Worm (Caenorhabditis elegans) whole organism, early embryonic: ENCODE measurements around the gene srj-24.

Experiments
- B0310.2 ChIP-seq: sonication (generic microtip); optimal IDR thresholded peaks from 2 replicates; lab custom pipeline; 2016; ENCODE audit warnings: mild to moderate bottlenecking, missing genetic modification characterization, missing compliant biosample characterization
- F13C5.2 ChIP-seq: sonication (generic microtip); optimal IDR thresholded peaks from 2 replicates; lab custom pipeline; 2017; ENCODE audit warnings: mild to moderate bottlenecking, missing genetic modification characterization, inconsistent platforms, missing compliant biosample characterization
- aly-1 ChIP-seq: sonication (generic microtip); optimal IDR thresholded peaks from 2 replicates; lab custom pipeline; 2016; ENCODE audit warnings: missing genetic modification characterization, missing compliant biosample characterization
- ama-1 ChIP-seq: fragments of 150-350 bp; optimal IDR thresholded peaks from 2 replicates; lab custom pipeline; 2014
- ceh-13 ChIP-seq: fragments of 200-800 bp; sonication (Bioruptor generic); optimal IDR thresholded peaks from 2 replicates; lab custom pipeline; 2018; ENCODE audit warnings: mild to moderate bottlenecking, missing genetic modification characterization, missing compliant biosample characterization
- ceh-36 ChIP-seq: sonication (generic microtip); optimal IDR thresholded peaks from 2 replicates; lab custom pipeline; 2016; ENCODE audit warnings: missing genetic modification characterization, inconsistent platforms, missing compliant biosample characterization
- flt-1 ChIP-seq: fragments of 200-800 bp; sonication (Bioruptor generic); IDR thresholded peaks from 2 replicates; pipeline ENCODE4 v1.3.6; 2022; ENCODE audit warnings: missing genetic modification characterization, missing compliant biosample characterization
- hmbx-1 ChIP-seq: sonication (generic microtip); optimal IDR thresholded peaks from 2 replicates; lab custom pipeline; 2016; ENCODE audit warnings: mild to moderate bottlenecking, missing genetic modification characterization, missing compliant biosample characterization
- hmg-4 ChIP-seq: fragments of 200-800 bp; sonication (Bioruptor generic); optimal IDR thresholded peaks from 2 replicates; lab custom pipeline; 2018; ENCODE audit warnings: mild to moderate bottlenecking, missing genetic modification characterization, missing compliant biosample characterization
- pes-1 ChIP-seq: fragments of 200-800 bp; sonication (Bioruptor generic); IDR thresholded peaks from 2 replicates; pipeline ENCODE4 v1.3.6; 2022; ENCODE audit warnings: missing genetic modification reagents, missing genetic modification characterization, missing compliant biosample characterization
- scrt-1 ChIP-seq: fragments of 200-800 bp; sonication (Bioruptor generic); IDR thresholded peaks from 2 replicates; pipeline ENCODE4 v1.3.6; 2022; ENCODE audit warnings: missing genetic modification characterization, missing compliant biosample characterization
- sea-1 ChIP-seq: fragments of 200-800 bp; sonication (Bioruptor generic); conservative IDR thresholded peaks from 2 replicates; pipeline ENCODE4 v1.3.6; 2022; ENCODE audit warnings: missing genetic modification characterization, missing compliant biosample characterization
- tbx-37 ChIP-seq: fragments of 200-800 bp; sonication (Bioruptor generic); conservative IDR thresholded peaks from 2 replicates; pipeline ENCODE4 v1.3.6; 2022; ENCODE audit warnings: missing genetic modification reagents, missing genetic modification characterization, missing compliant biosample characterization

DNA sequence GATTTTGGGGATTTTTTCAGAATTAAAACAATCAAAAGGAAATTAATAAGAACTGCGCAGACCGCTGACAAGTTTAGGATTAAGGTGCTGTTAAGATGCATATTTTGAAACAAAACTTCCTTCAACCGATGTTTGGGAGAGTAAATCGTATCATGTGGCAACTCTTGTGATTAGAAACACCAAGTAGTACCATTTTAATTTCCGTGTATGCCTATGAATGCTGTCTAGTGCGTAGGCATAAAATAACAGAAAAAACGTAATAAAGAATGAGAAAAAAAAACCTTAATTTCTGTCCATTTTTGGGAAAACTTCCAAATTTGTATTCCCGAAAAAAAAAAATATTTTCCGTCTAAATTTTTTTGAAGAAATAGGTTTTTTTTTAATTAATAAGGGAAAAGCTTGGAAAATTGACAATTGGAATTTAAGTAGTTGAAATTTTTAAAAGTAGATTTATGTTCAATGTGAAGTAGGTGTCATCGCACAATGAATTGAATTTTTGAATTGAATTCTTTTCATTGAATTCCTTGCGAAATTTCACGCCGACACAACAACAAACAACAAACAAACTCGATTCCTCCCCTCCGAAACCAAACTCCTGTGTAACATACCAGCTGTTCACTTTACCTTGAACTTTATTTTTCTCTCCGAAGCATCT is 14.1 kb upstream of the srj-24 start, which contains the start of the genes str-262 and srp-1:
- no peak for TF ChIP-seq sea-1 (GFP tag; lab: Robert Waterston, UW)
- TF ChIP-seq hmg-4 (GFP tag; lab: Kevin White, UChicago): no peak
- TF ChIP-seq scrt-1: no peak
- TF ChIP-seq ama-1 (lab: Kevin White, UChicago): no peak
- no peak for TF ChIP-seq hmbx-1 (tag; lab: Kevin White, UChicago)
- TF ChIP-seq F13C5.2 (tag; lab: Kevin White, UChicago): no peak
- TF ChIP-seq ceh-36: no peak
- TF ChIP-seq tbx-37 (GFP tag; lab: Robert Waterston, UW): no peak
- TF ChIP-seq flt-1 (GFP tag; lab: Robert Waterston, UW): no peak
- TF ChIP-seq pes-1 (GFP tag; lab: Robert Waterston, UW): no peak
- TF ChIP-seq ceh-13: no peak
- TF ChIP-seq aly-1 (tag; lab: Kevin White, UChicago): no peak
- TF ChIP-seq B0310.2 (tag; lab: Kevin White, UChicago): no peak
